Worm (Caenorhabditis elegans) whole organism, L4 larva: Measurements from ENCODE around the gene T23G4.2.

Source experiments
- D1046.2 ChIP-seq: fragments of 200-800 bp; sonication (Bioruptor generic); IDR thresholded peaks from 2 replicates; pipeline ENCODE4 v1.3.6; 2022; ENCODE audit warnings: missing genetic modification characterization, missing compliant biosample characterization
- F26F4.8 ChIP-seq: fragments of 200-800 bp; sonication (Bioruptor generic); conservative IDR thresholded peaks from 2 replicates; pipeline ENCODE4 v1.3.6; 2022; ENCODE audit warnings: missing genetic modification characterization, missing compliant biosample characterization
- F37D6.2 ChIP-seq: sonication (generic microtip); optimal IDR thresholded peaks from 2 replicates; lab custom pipeline; 2016; ENCODE audit warnings: mild to moderate bottlenecking, missing genetic modification characterization, missing compliant biosample characterization
- F44E2.7 ChIP-seq: fragments of 200-800 bp; sonication (Bioruptor generic); IDR thresholded peaks from 2 replicates; pipeline ENCODE4 v2.1.2; 2022; ENCODE audit warnings: missing genetic modification characterization, missing compliant biosample characterization
- F49E8.2 ChIP-seq: sonication (generic microtip); optimal IDR thresholded peaks from 2 replicates; lab custom pipeline; 2016; ENCODE audit warnings: missing compliant biosample characterization, mild to moderate bottlenecking, missing genetic modification characterization, borderline replicate concordance
- Y105C5A.15 ChIP-seq: fragments of 200-800 bp; sonication (Bioruptor generic); IDR thresholded peaks from 2 replicates; pipeline ENCODE4 v1.3.6; 2022; ENCODE audit warnings: missing genetic modification characterization, missing compliant biosample characterization
- Y5F2A.4 ChIP-seq: fragments of 200-800 bp; sonication (Bioruptor generic); optimal IDR thresholded peaks from 2 replicates; lab custom pipeline; 2018; ENCODE audit warnings: mild to moderate bottlenecking, missing genetic modification characterization, missing compliant biosample characterization
- aha-1 ChIP-seq: fragments of 150-350 bp; peaks from one replicate; lab custom pipeline; 2014; ENCODE audit warnings: missing biosample characterization, missing genetic modification characterization
- ceh-20 ChIP-seq: fragments of 200-800 bp; sonication (Bioruptor generic); IDR thresholded peaks from 2 replicates; pipeline ENCODE4 v1.3.6; 2022; ENCODE audit warnings: missing genetic modification reagents, missing genetic modification characterization, missing compliant biosample characterization
- ceh-44 ChIP-seq: fragments of 200-800 bp; sonication (Bioruptor generic); IDR thresholded peaks from 2 replicates; pipeline ENCODE4 v1.3.6; 2022; ENCODE audit warnings: missing genetic modification reagents, missing genetic modification characterization, missing compliant biosample characterization
- ceh-62 ChIP-seq: sonication (generic microtip); optimal IDR thresholded peaks from 2 replicates; lab custom pipeline; 2017; ENCODE audit warnings: missing biosample characterization, missing genetic modification characterization
- ceh-82 ChIP-seq: sonication (generic microtip); optimal IDR thresholded peaks from 2 replicates; lab custom pipeline; 2017; ENCODE audit warnings: missing biosample characterization, missing genetic modification characterization
- cey-2 ChIP-seq: sonication (generic microtip); optimal IDR thresholded peaks from 3 replicates; lab custom pipeline; 2017; ENCODE audit warnings: missing genetic modification characterization, mild to moderate bottlenecking, missing compliant biosample characterization, antibody characterized with exemption, borderline replicate concordance; ENCODE audit not compliant: insufficient read depth
- daf-16 ChIP-seq, 3 experiments: sonication (generic microtip); optimal IDR thresholded peaks; 2 replicates each; lab custom pipeline; 2016 to 2017; ENCODE audit warnings: missing genetic modification characterization in 3 of 3, missing genetic modification reagents in 3 of 3, mild to moderate bottlenecking in 2 of 3, missing compliant biosample characterization in 2 of 3, missing biosample characterization in 1 of 3, moderate library complexity in 1 of 3
- dmd-8 ChIP-seq: fragments of 200-800 bp; sonication (Bioruptor generic); IDR thresholded peaks from 2 replicates; pipeline ENCODE4 v1.3.6; 2022; ENCODE audit warnings: missing genetic modification characterization, missing compliant biosample characterization
- egl-43 ChIP-seq: fragments of 200-800 bp; sonication (Bioruptor generic); IDR thresholded peaks from 2 replicates; pipeline ENCODE4 v1.3.6; 2022; ENCODE audit warnings: missing genetic modification reagents, missing genetic modification characterization, missing compliant biosample characterization
- fkh-10 ChIP-seq: fragments of 150-350 bp; optimal IDR thresholded peaks from 2 replicates; lab custom pipeline; 2014; ENCODE audit warnings: missing biosample characterization, missing genetic modification reagents, missing genetic modification characterization
- fos-1 ChIP-seq: fragments of 150-350 bp; optimal IDR thresholded peaks from 2 replicates; lab custom pipeline; 2014; ENCODE audit warnings: missing biosample characterization, missing genetic modification characterization
- gei-8 ChIP-seq: fragments of 200-800 bp; sonication (Bioruptor generic); optimal IDR thresholded peaks from 2 replicates; lab custom pipeline; 2018; ENCODE audit warnings: mild to moderate bottlenecking, missing genetic modification characterization, missing compliant biosample characterization
- hif-1 ChIP-seq, 2 experiments: sonication (generic microtip); optimal IDR thresholded peaks; 2 replicates each; lab custom pipeline; 2016 to 2017; ENCODE audit warnings: missing compliant biosample characterization in 2 of 2, missing genetic modification characterization in 2 of 2, missing genetic modification reagents in 2 of 2, missing genotype in 2 of 2, mild to moderate bottlenecking in 1 of 2
- hlh-30 ChIP-seq: sonication (generic microtip); optimal IDR thresholded peaks from 2 replicates; lab custom pipeline; 2017; ENCODE audit warnings: antibody characterized with exemption, mild to moderate bottlenecking, missing genetic modification characterization, missing compliant biosample characterization; ENCODE audit not compliant: insufficient read depth
- lin-1 ChIP-seq: fragments of 200-800 bp; sonication (Bioruptor generic); IDR thresholded peaks from 2 replicates; pipeline ENCODE4 v1.3.6; 2022; ENCODE audit warnings: missing genetic modification reagents, missing genetic modification characterization, missing compliant biosample characterization
- lin-13 ChIP-seq: fragments of 150-350 bp; optimal IDR thresholded peaks from 2 replicates; lab custom pipeline; 2014; ENCODE audit warnings: missing biosample characterization, missing genetic modification reagents, missing genetic modification characterization
- lin-29 ChIP-seq: fragments of 200-800 bp; sonication (Bioruptor generic); IDR thresholded peaks from 2 replicates; pipeline ENCODE4 v1.3.6; 2022; ENCODE audit warnings: missing genetic modification reagents, missing genetic modification characterization, missing compliant biosample characterization
- lin-39 ChIP-seq: fragments of 150-350 bp; optimal IDR thresholded peaks from 2 replicates; lab custom pipeline; 2014; ENCODE audit warnings: missing biosample characterization, missing genetic modification reagents, missing genetic modification characterization
- lir-3 ChIP-seq: sonication (generic microtip); optimal IDR thresholded peaks from 2 replicates; lab custom pipeline; 2016; ENCODE audit warnings: mild to moderate bottlenecking, missing genetic modification characterization, missing compliant biosample characterization
- lsy-2 ChIP-seq, 2 experiments: fragments of 150-350 bp in 1 of 2; sonication (generic microtip) in 1 of 2; optimal IDR thresholded peaks; 2 replicates each; lab custom pipeline; 2014 to 2017; ENCODE audit warnings: missing biosample characterization in 2 of 2, missing genetic modification characterization in 2 of 2
- mdt-29 ChIP-seq: fragments of 200-800 bp; sonication (Bioruptor generic); IDR thresholded peaks from 2 replicates; pipeline ENCODE4 v1.3.6; 2022; ENCODE audit warnings: missing genetic modification reagents, missing genetic modification characterization, missing compliant biosample characterization
- mep-1 ChIP-seq: fragments of 150-350 bp; sonication (generic microtip); optimal IDR thresholded peaks from 3 replicates; lab custom pipeline; 2014; ENCODE audit warnings: missing biosample characterization, missing genetic modification characterization
- mxl-3 ChIP-seq: fragments of 200-800 bp; sonication (Bioruptor generic); optimal IDR thresholded peaks from 2 replicates; lab custom pipeline; 2018; ENCODE audit warnings: mild to moderate bottlenecking, missing genetic modification characterization, missing compliant biosample characterization
- nhr-102 ChIP-seq: sonication (generic microtip); optimal IDR thresholded peaks from 2 replicates; lab custom pipeline; 2016; ENCODE audit warnings: mild to moderate bottlenecking, missing genetic modification characterization, moderate library complexity, missing compliant biosample characterization
- nhr-25 ChIP-seq: sonication (generic microtip); optimal IDR thresholded peaks from 2 replicates; lab custom pipeline; 2017; ENCODE audit warnings: missing genetic modification characterization, mild to moderate bottlenecking, missing compliant biosample characterization, antibody characterized with exemption, moderate library complexity, borderline replicate concordance; ENCODE audit not compliant: insufficient read depth
- nhr-48 ChIP-seq: sonication (generic microtip); optimal IDR thresholded peaks from 2 replicates; lab custom pipeline; 2016; ENCODE audit warnings: mild to moderate bottlenecking, missing genetic modification characterization, missing compliant biosample characterization
- nhr-76 ChIP-seq: fragments of 150-350 bp; optimal IDR thresholded peaks from 2 replicates; lab custom pipeline; 2014; ENCODE audit warnings: missing biosample characterization, missing genetic modification characterization
- sdz-12 ChIP-seq: fragments of 200-800 bp; sonication (Bioruptor generic); optimal IDR thresholded peaks from 2 replicates; lab custom pipeline; 2018; ENCODE audit warnings: mild to moderate bottlenecking, missing genetic modification characterization, missing compliant biosample characterization
- snpc-1.2 ChIP-seq: fragments of 200-800 bp; sonication (Bioruptor generic); IDR thresholded peaks from 2 replicates; pipeline ENCODE4 v1.3.6; 2022; ENCODE audit warnings: missing genetic modification reagents, missing genetic modification characterization, missing compliant biosample characterization
- snpc-4 ChIP-seq: fragments of 150-350 bp; optimal IDR thresholded peaks from 2 replicates; lab custom pipeline; 2014; ENCODE audit warnings: missing biosample characterization, missing genetic modification characterization
- spr-3 ChIP-seq: fragments of 200-800 bp; sonication (Bioruptor generic); optimal IDR thresholded peaks from 2 replicates; lab custom pipeline; 2018; ENCODE audit warnings: mild to moderate bottlenecking, missing genetic modification characterization, missing compliant biosample characterization
- tag-97 ChIP-seq: fragments of 200-800 bp; sonication (Bioruptor generic); IDR thresholded peaks from 2 replicates; pipeline ENCODE4 v1.3.6; 2022; ENCODE audit warnings: missing genetic modification characterization, missing compliant biosample characterization
- unc-39 ChIP-seq: sonication (generic microtip); optimal IDR thresholded peaks from 2 replicates; lab custom pipeline; 2017; ENCODE audit warnings: missing biosample characterization, missing genetic modification characterization
- unc-62 ChIP-seq, 3 experiments: fragments of 150-350 bp in 1 of 3; sonication (generic microtip); optimal IDR thresholded peaks in 2 of 3; peaks in 1 of 3; 1 replicate in 1 of 3; 2 replicates in 2 of 3; lab custom pipeline; 2014 to 2017; ENCODE audit warnings: missing biosample characterization in 3 of 3, missing genetic modification characterization in 3 of 3, missing genetic modification reagents in 3 of 3, missing genotype in 1 of 3
- zfp-3 ChIP-seq: fragments of 200-800 bp; sonication (Bioruptor generic); conservative IDR thresholded peaks from 2 replicates; pipeline ENCODE4 v1.3.6; 2022; ENCODE audit warnings: missing genetic modification reagents, missing genetic modification characterization, missing compliant biosample characterization

T23G4.2 gene

ce11 chrIV:13699384-13699788 is 10.0 kb upstream of the T23G4.2 start (continued):
- no peak for TF ChIP-seq F49E8.2 (tag; lab: Kevin White, UChicago)
- peak in 1 of 2 experiments; percentile 21 for TF ChIP-seq lsy-2 (tag; optimal IDR thresholded peaks at IDR 0.05; lab: Kevin White, UChicago)
- TF ChIP-seq F26F4.8 (GFP tag; lab: Robert Waterston, UW) = no peak
- TF ChIP-seq spr-3 = no peak
- TF ChIP-seq hlh-30 (tag; lab: Kevin White, UChicago) = no peak
- TF ChIP-seq ceh-44 (GFP tag; lab: Robert Waterston, UW) = no peak
- TF ChIP-seq nhr-102 = no peak
- TF ChIP-seq ceh-62 (tag; lab: Kevin White, UChicago) = no peak
- TF ChIP-seq egl-43 (GFP tag; lab: Robert Waterston, UW) = no peak
- no peak for TF ChIP-seq dmd-8
- TF ChIP-seq tag-97 (GFP tag; lab: Robert Waterston, UW) = no peak
- TF ChIP-seq F37D6.2 (tag; lab: Kevin White, UChicago) = no peak
- TF ChIP-seq lin-29 (GFP tag; lab: Robert Waterston, UW) = no peak
- TF ChIP-seq sdz-12 (GFP tag; lab: Kevin White, UChicago) = no peak
- TF ChIP-seq nhr-48 (tag; lab: Kevin White, UChicago) = no peak
- TF ChIP-seq mep-1 (tag; lab: Kevin White, UChicago) = peak; percentile 20
- peak; percentile 94 for TF ChIP-seq ceh-20 (GFP tag; lab: Robert Waterston, UW)
- TF ChIP-seq gei-8 (GFP tag; lab: Kevin White, UChicago) = no peak
- no peak for TF ChIP-seq nhr-25 (tag; lab: Kevin White, UChicago)
- no peak for TF ChIP-seq mdt-29 (GFP tag; lab: Robert Waterston, UW)
- no peak for TF ChIP-seq hif-1 (tag; optimal IDR thresholded peaks at IDR 0.05; lab: Kevin White, UChicago)
- TF ChIP-seq fos-1 = no peak
- no peak for TF ChIP-seq snpc-4 (tag; lab: Kevin White, UChicago)
- TF ChIP-seq lin-1 = no peak
- no peak for TF ChIP-seq F44E2.7 (GFP tag; lab: Robert Waterston, UW)
- TF ChIP-seq Y5F2A.4 (GFP tag; lab: Kevin White, UChicago) = no peak
- peak in 1 of 2 experiments; percentile 44 for TF ChIP-seq daf-16 (GFP tag; optimal IDR thresholded peaks at IDR 0.05; lab: Kevin White, UChicago)
- no peak for TF ChIP-seq daf-16 (tag; optimal IDR thresholded peaks at IDR 0.05; lab: Kevin White, UChicago)
- TF ChIP-seq Y105C5A.15 = no peak
- TF ChIP-seq unc-39 (tag; lab: Kevin White, UChicago) = no peak
- peak; percentile 72 for TF ChIP-seq lin-39 (tag; lab: Kevin White, UChicago)
- no peak for TF ChIP-seq fkh-10 (GFP tag; lab: Kevin White, UChicago)
- TF ChIP-seq mxl-3 = no peak
- TF ChIP-seq, all 104 proteins: peak for 11

ce11 chrIV:13698603-13699002 is 9.2 kb upstream of the T23G4.2 start, which contains the start of gene T23G4.127:
T23G4.127 (minus strand) TSS chrIV:13698703.
- TF ChIP-seq lin-13 (GFP tag; lab: Kevin White, UChicago) (no peak), aha-1 (tag; lab: Kevin White, UChicago) (no peak), lir-3 (no peak), cey-2 (no peak), unc-39 (tag; lab: Kevin White, UChicago) (no peak), zfp-3 (GFP tag; lab: Robert Waterston, UW) (no peak), ceh-82 (tag; lab: Kevin White, UChicago) (no peak)

- TF ChIP-seq snpc-1.2 (GFP tag; lab: Robert Waterston, UW) = no peak
- TF ChIP-seq unc-62 (GFP tag; optimal IDR thresholded peaks at IDR 0.05 in 1 of 2; lab: Kevin White, UChicago) = peak in 1 of 2 experiments; percentile 61
- no peak for TF ChIP-seq unc-62 (tag; optimal IDR thresholded peaks at IDR 0.05; lab: Kevin White, UChicago)
- no peak for TF ChIP-seq mxl-3
- no peak for TF ChIP-seq nhr-76 (tag; lab: Kevin White, UChicago)
- no peak for TF ChIP-seq D1046.2 (GFP tag; lab: Robert Waterston, UW)
- TF ChIP-seq aha-1 (tag; lab: Kevin White, UChicago) = peak; percentile 72
- TF ChIP-seq, all 104 proteins: peak for 2
Measured at ce11 chrIV:13696900-13697299, 7.5 kb upstream of the T23G4.2 start.
